Fruit fly (Drosophila melanogaster) whole organism, embryonic: ENCODE measurements around the gene CG13996.

ENCODE experiments used
- Antp ChIP-seq: fragments of 200-800 bp; sonication (Bioruptor generic); optimal IDR thresholded peaks from 3 replicates; lab custom pipeline; 2016; ENCODE audit warnings: missing biosample characterization, missing genetic modification characterization
- CG10654 ChIP-seq: fragments of 200-800 bp; sonication (Bioruptor generic); optimal IDR thresholded peaks from 2 replicates; lab custom pipeline; 2016; ENCODE audit warnings: missing biosample characterization, missing genetic modification characterization
- CG11093 ChIP-seq: fragments of 200-800 bp; sonication (Bioruptor generic); IDR thresholded peaks from 3 replicates; pipeline ENCODE4 v1.3.6; 2022; ENCODE audit warnings: missing biosample characterization, missing genetic modification characterization
- CG12299 ChIP-seq: fragments of 200-800 bp; sonication (Bioruptor generic); optimal IDR thresholded peaks from 2 replicates; lab custom pipeline; 2018; ENCODE audit warnings: missing biosample characterization, mild to moderate bottlenecking, missing genetic modification characterization
- CG12769 ChIP-seq: fragments of 200-800 bp; sonication (Bioruptor generic); optimal IDR thresholded peaks from 2 replicates; lab custom pipeline; 2019; ENCODE audit warnings: missing biosample characterization, mild to moderate bottlenecking, missing genetic modification characterization, moderate library complexity
- CG13424 ChIP-seq: fragments of 200-800 bp; sonication (Bioruptor generic); optimal IDR thresholded peaks from 2 replicates; lab custom pipeline; 2019; ENCODE audit warnings: missing biosample characterization, mild to moderate bottlenecking, missing genetic modification characterization, moderate library complexity
- CG13624 ChIP-seq: fragments of 200-800 bp; sonication (Bioruptor generic); optimal IDR thresholded peaks from 2 replicates; lab custom pipeline; 2016; ENCODE audit warnings: missing biosample characterization, missing genetic modification characterization
- CG15011 ChIP-seq: fragments of 200-800 bp; sonication (Bioruptor generic); optimal IDR thresholded peaks from 3 replicates; lab custom pipeline; 2018; ENCODE audit warnings: missing biosample characterization, mild to moderate bottlenecking, missing genetic modification characterization
- CG15269 ChIP-seq: fragments of 200-800 bp; sonication (Bioruptor generic); optimal IDR thresholded peaks from 2 replicates; lab custom pipeline; 2018; ENCODE audit warnings: missing biosample characterization, mild to moderate bottlenecking, missing genetic modification characterization, moderate library complexity
- CG15479 ChIP-seq: fragments of 200-800 bp; sonication (Bioruptor generic); optimal IDR thresholded peaks from 3 replicates; lab custom pipeline; 2019; ENCODE audit warnings: missing biosample characterization, mild to moderate bottlenecking, missing genetic modification characterization, moderate library complexity
- CG17361 ChIP-seq: fragments of 200-800 bp; sonication (Bioruptor generic); IDR thresholded peaks from 3 replicates; pipeline ENCODE4 v1.3.6; 2022; ENCODE audit warnings: missing biosample characterization, missing genetic modification characterization
- CG17802 ChIP-seq: fragments of 200-800 bp; sonication (Bioruptor generic); optimal IDR thresholded peaks from 2 replicates; lab custom pipeline; 2018; ENCODE audit warnings: missing biosample characterization, mild to moderate bottlenecking, missing genetic modification characterization, moderate library complexity
- CG2678 ChIP-seq: fragments of 200-800 bp; sonication (Bioruptor generic); optimal IDR thresholded peaks from 3 replicates; lab custom pipeline; 2019; ENCODE audit warnings: missing biosample characterization, mild to moderate bottlenecking, missing genetic modification characterization, moderate library complexity
- CG31365 ChIP-seq: fragments of 200-800 bp; sonication (Bioruptor generic); optimal IDR thresholded peaks from 2 replicates; lab custom pipeline; 2018; ENCODE audit warnings: missing biosample characterization, mild to moderate bottlenecking, missing genetic modification characterization
- CG3407 ChIP-seq: fragments of 200-800 bp; sonication (Bioruptor generic); optimal IDR thresholded peaks from 2 replicates; lab custom pipeline; 2018; ENCODE audit warnings: missing biosample characterization, mild to moderate bottlenecking, missing genetic modification characterization
- CG4282 ChIP-seq: fragments of 200-800 bp; sonication (Bioruptor generic); optimal IDR thresholded peaks from 2 replicates; lab custom pipeline; 2016; ENCODE audit warnings: missing biosample characterization, missing genetic modification characterization
- CG5180 ChIP-seq: fragments of 200-800 bp; sonication (Bioruptor generic); optimal IDR thresholded peaks from 3 replicates; lab custom pipeline; 2017; ENCODE audit warnings: missing biosample characterization, missing genetic modification characterization, mild to moderate bottlenecking, moderate library complexity, missing genetic modification reagents
- CG6272 ChIP-seq: fragments of 200-800 bp; sonication (Bioruptor generic); IDR thresholded peaks from 2 replicates; pipeline ENCODE4 v1.3.6; 2022; ENCODE audit warnings: missing biosample characterization, missing genetic modification characterization
- CG7271 ChIP-seq: fragments of 200-800 bp; sonication (Bioruptor generic); optimal IDR thresholded peaks from 2 replicates; lab custom pipeline; 2018; ENCODE audit warnings: missing biosample characterization, mild to moderate bottlenecking, missing genetic modification characterization, moderate library complexity
- CG8089 ChIP-seq: fragments of 200-800 bp; sonication (Bioruptor generic); optimal IDR thresholded peaks from 3 replicates; lab custom pipeline; 2016; ENCODE audit warnings: missing biosample characterization, missing genetic modification characterization
- CHES-1-like ChIP-seq: fragments of 200-800 bp; sonication (Bioruptor generic); optimal IDR thresholded peaks from 2 replicates; lab custom pipeline; 2016; ENCODE audit warnings: missing biosample characterization, missing genetic modification characterization
- D19A ChIP-seq: fragments of 200-800 bp; optimal IDR thresholded peaks from 3 replicates; lab custom pipeline; 2019; ENCODE audit warnings: missing biosample characterization, mild to moderate bottlenecking, missing genetic modification characterization, moderate library complexity
- Doc2 ChIP-seq: fragments of 200-800 bp; sonication (Bioruptor generic); IDR thresholded peaks from 2 replicates; pipeline ENCODE4 v1.3.6; 2022; ENCODE audit warnings: missing biosample characterization, missing genetic modification characterization
- E2f2 ChIP-seq: fragments of 200-800 bp; sonication (Bioruptor generic); IDR thresholded peaks from 2 replicates; pipeline ENCODE4 v1.3.6; 2022; ENCODE audit warnings: missing biosample characterization, missing genetic modification characterization
- Ets65A ChIP-seq: fragments of 200-800 bp; sonication (Bioruptor generic); peaks from one replicate; lab custom pipeline; 2016; ENCODE audit warnings: missing biosample characterization, missing genetic modification characterization
- GATAe ChIP-seq: fragments of 200-800 bp; sonication (Bioruptor generic); conservative IDR thresholded peaks from 2 replicates; pipeline ENCODE4 v1.3.6; 2022; ENCODE audit warnings: missing biosample characterization, missing genetic modification characterization
- Gug ChIP-seq: fragments of 200-800 bp; sonication (Bioruptor generic); IDR thresholded peaks from 4 replicates; pipeline ENCODE4 v1.3.6; 2022; ENCODE audit warnings: missing biosample characterization, missing genetic modification characterization
- HLH4C ChIP-seq: fragments of 200-800 bp; sonication (Bioruptor generic); IDR thresholded peaks from 3 replicates; pipeline ENCODE4 v1.3.6; 2022; ENCODE audit warnings: missing biosample characterization, missing genetic modification characterization; ENCODE audit not compliant: partially characterized antibody
- Hmr ChIP-seq: fragments of 200-800 bp; sonication (Bioruptor generic); optimal IDR thresholded peaks from 3 replicates; lab custom pipeline; 2017; ENCODE audit warnings: mild to moderate bottlenecking, missing biosample characterization, missing genetic modification reagents, missing genetic modification characterization
- Kr ChIP-seq: fragments of 200-800 bp; sonication (Bioruptor generic); optimal IDR thresholded peaks from 2 replicates; lab custom pipeline; 2017; ENCODE audit warnings: missing biosample characterization, mild to moderate bottlenecking, missing genetic modification characterization
- Max ChIP-seq: fragments of 200-800 bp; sonication (Bioruptor generic); optimal IDR thresholded peaks from 2 replicates; lab custom pipeline; 2016; ENCODE audit warnings: missing biosample characterization, mild to moderate bottlenecking, missing genetic modification characterization
- Mes4 ChIP-seq: fragments of 200-800 bp; sonication (Bioruptor generic); optimal IDR thresholded peaks from 2 replicates; lab custom pipeline; 2016; ENCODE audit warnings: missing biosample characterization, missing genetic modification characterization
- Pdp1 ChIP-seq, 2 experiments: fragments of 200-800 bp; sonication (Bioruptor generic); optimal IDR thresholded peaks; 3 replicates each; lab custom pipeline; 2016; ENCODE audit warnings: missing biosample characterization in 2 of 2, missing genetic modification characterization in 2 of 2, mild to moderate bottlenecking in 1 of 2, moderate library complexity in 1 of 2
- Vsx1 ChIP-seq: fragments of 200-800 bp; sonication (Bioruptor generic); optimal IDR thresholded peaks from 2 replicates; lab custom pipeline; 2017; ENCODE audit warnings: missing biosample characterization, mild to moderate bottlenecking, missing genetic modification characterization, missing genetic modification reagents
- bab2 ChIP-seq: fragments of 200-800 bp; sonication (Bioruptor generic); optimal IDR thresholded peaks from 2 replicates; lab custom pipeline; 2016; ENCODE audit warnings: missing biosample characterization, missing genetic modification characterization
- bbx ChIP-seq: fragments of 200-800 bp; sonication (Bioruptor generic); IDR thresholded peaks from 2 replicates; pipeline ENCODE4 v1.3.6; 2022; ENCODE audit warnings: missing biosample characterization, missing genetic modification characterization; ENCODE audit not compliant: partially characterized antibody
- br ChIP-seq: fragments of >200 bp; optimal IDR thresholded peaks from 2 replicates; lab custom pipeline; 2017
- caup ChIP-seq: fragments of 200-800 bp; sonication (Bioruptor generic); optimal IDR thresholded peaks from 3 replicates; lab custom pipeline; 2017; ENCODE audit warnings: missing biosample characterization, mild to moderate bottlenecking, missing genetic modification characterization, moderate library complexity; ENCODE audit not compliant: severe bottlenecking
- ems ChIP-seq: fragments of 200-800 bp; sonication (Bioruptor generic); optimal IDR thresholded peaks from 3 replicates; lab custom pipeline; 2016; ENCODE audit warnings: missing biosample characterization, missing genetic modification characterization
- ewg ChIP-seq: fragments of 200-800 bp; sonication (Bioruptor generic); optimal IDR thresholded peaks from 3 replicates; lab custom pipeline; 2017; ENCODE audit warnings: mild to moderate bottlenecking, missing biosample characterization, missing genetic modification reagents, missing genetic modification characterization
- grn ChIP-seq: fragments of 200-800 bp; sonication (Bioruptor generic); optimal IDR thresholded peaks from 3 replicates; lab custom pipeline; 2017; ENCODE audit warnings: missing biosample characterization, missing genetic modification characterization
- gt ChIP-seq: fragments of 200-800 bp; sonication (Bioruptor generic); IDR thresholded peaks from 2 replicates; pipeline ENCODE4 v1.3.6; 2022; ENCODE audit warnings: missing biosample characterization, missing genetic modification characterization
- lmd ChIP-seq: fragments of 200-800 bp; sonication (Bioruptor generic); IDR thresholded peaks from 2 replicates; pipeline ENCODE4 v1.3.6; 2022; ENCODE audit warnings: missing biosample characterization, missing genetic modification characterization
- oc ChIP-seq: fragments of 200-800 bp; sonication (Bioruptor generic); optimal IDR thresholded peaks from 2 replicates; lab custom pipeline; 2018; ENCODE audit warnings: missing biosample characterization, mild to moderate bottlenecking, missing genetic modification characterization, moderate library complexity
- pho ChIP-seq: fragments of 200-800 bp; sonication (Bioruptor generic); optimal IDR thresholded peaks from 2 replicates; lab custom pipeline; 2016; ENCODE audit warnings: missing biosample characterization, missing genetic modification characterization
- psq ChIP-seq: fragments of 200-800 bp; sonication (Bioruptor generic); optimal IDR thresholded peaks from 2 replicates; lab custom pipeline; 2017; ENCODE audit warnings: missing biosample characterization, missing genetic modification characterization
- repo ChIP-seq: fragments of 200-800 bp; sonication (Bioruptor generic); optimal IDR thresholded peaks from 2 replicates; lab custom pipeline; 2016; ENCODE audit warnings: missing biosample characterization, missing genetic modification characterization
- schlank ChIP-seq: fragments of 200-800 bp; sonication (Bioruptor generic); optimal IDR thresholded peaks from 2 replicates; lab custom pipeline; 2018; ENCODE audit warnings: missing biosample characterization, mild to moderate bottlenecking, missing genetic modification characterization
- tap ChIP-seq: fragments of 200-800 bp; optimal IDR thresholded peaks from 3 replicates; lab custom pipeline; 2019; ENCODE audit warnings: missing biosample characterization, mild to moderate bottlenecking, missing genetic modification characterization, moderate library complexity
- tin ChIP-seq: fragments of 200-800 bp; sonication (Bioruptor generic); optimal IDR thresholded peaks from 3 replicates; lab custom pipeline; 2016; ENCODE audit warnings: missing biosample characterization, missing genetic modification characterization
- tx ChIP-seq: fragments of 200-800 bp; sonication (Bioruptor generic); optimal IDR thresholded peaks from 2 replicates; lab custom pipeline; 2016; ENCODE audit warnings: missing biosample characterization, missing genetic modification characterization

Gene CG13996

DNA sequence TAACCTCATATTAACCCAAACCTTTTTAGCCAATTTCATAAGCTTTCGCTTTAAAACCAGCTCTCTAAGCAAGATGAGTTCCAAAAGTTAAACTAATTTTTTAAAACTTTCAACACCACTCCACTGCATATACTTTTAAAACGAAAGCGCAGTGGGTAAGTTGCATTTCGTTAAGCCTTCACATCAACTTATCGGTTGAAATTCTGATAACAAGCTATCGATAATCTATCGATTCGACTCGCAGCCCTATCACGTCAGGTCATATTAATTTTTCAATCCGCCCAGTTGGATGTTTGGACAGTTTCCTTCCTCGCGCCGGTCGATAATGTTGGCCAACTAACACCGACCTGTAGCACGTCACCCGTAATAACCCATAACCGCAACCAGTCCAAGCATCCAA lies 34.5 kb upstream of the CG13996 start, which contains the start of gene ifc (continued):
- TF ChIP-seq CG8089, result peak; percentile 53
- TF ChIP-seq CG5180, result no peak
- TF ChIP-seq CG15011 (GFP tag; lab: Kevin White, UChicago), result no peak
- TF ChIP-seq Antp (GFP tag; lab: Kevin White, UChicago), result peak; percentile 57
- no peak for TF ChIP-seq Doc2
- TF ChIP-seq bab2, result peak; percentile 49
- peak; percentile 34 for TF ChIP-seq D19A (tag; lab: Kevin White, UChicago)
- TF ChIP-seq CG13624, result peak; percentile 81
- TF ChIP-seq CG15479 (GFP tag; lab: Kevin White, UChicago), result no peak
- TF ChIP-seq gt, result no peak
- peak; percentile 14 for TF ChIP-seq repo (GFP tag; lab: Kevin White, UChicago)
- TF ChIP-seq GATAe (GFP tag; lab: Robert Waterston, UW), result no peak
- peak; percentile 35 for TF ChIP-seq pho
- no peak for TF ChIP-seq CG11093 (GFP tag; lab: Robert Waterston, UW)
- peak; percentile 30 for TF ChIP-seq Mes4 (GFP tag; lab: Kevin White, UChicago)
- TF ChIP-seq psq (GFP tag; lab: Kevin White, UChicago), result no peak
- TF ChIP-seq HLH4C (GFP tag; lab: Robert Waterston, UW), result no peak
- TF ChIP-seq bbx (GFP tag; lab: Robert Waterston, UW), result no peak
- TF ChIP-seq lmd (GFP tag; lab: Robert Waterston, UW), result no peak
- TF ChIP-seq br, result no peak
- TF ChIP-seq Pdp1 (GFP tag; optimal IDR thresholded peaks at IDR 0.05; lab: Kevin White, UChicago), result peak; percentile 68 to 72
- TF ChIP-seq E2f2 (GFP tag; lab: Robert Waterston, UW), result no peak
- TF ChIP-seq tx (GFP tag; lab: Kevin White, UChicago), result peak; percentile 37
- TF ChIP-seq Gug (GFP tag; lab: Robert Waterston, UW), result peak; percentile 51; the same call in 3 of the 4 replicates
- peak; percentile 50 for TF ChIP-seq Max (GFP tag; lab: Kevin White, UChicago)
- TF ChIP-seq ewg (GFP tag; lab: Kevin White, UChicago), result peak; percentile 49
- TF ChIP-seq grn (GFP tag; lab: Kevin White, UChicago), result peak; percentile 47
- peak; percentile 95 for TF ChIP-seq CG17802 (tag; lab: Kevin White, UChicago)
- peak; percentile 13 for TF ChIP-seq CG31365
- TF ChIP-seq CG10654 (GFP tag; lab: Kevin White, UChicago), result peak; percentile 42
- TF ChIP-seq Vsx1 (GFP tag; lab: Kevin White, UChicago), result no peak
- TF ChIP-seq CG12299 (tag; lab: Kevin White, UChicago), result no peak
- peak; percentile 64 for TF ChIP-seq CG2678
- TF ChIP-seq Kr (GFP tag; lab: Kevin White, UChicago), result no peak
- peak; percentile 17 for TF ChIP-seq caup (GFP tag; lab: Kevin White, UChicago)
- peak; percentile 35 for TF ChIP-seq tin (GFP tag; lab: Kevin White, UChicago)
- no peak for TF ChIP-seq CG3407 (GFP tag; lab: Kevin White, UChicago)
- peak; percentile 38 for TF ChIP-seq ems (GFP tag; lab: Kevin White, UChicago)
- TF ChIP-seq CG6272 (GFP tag; lab: Robert Waterston, UW), result 0 out of 2 replicates have a peak, but pooled peaks have one; percentile 13
- peak; percentile 60 for TF ChIP-seq CG13424 (tag; lab: Kevin White, UChicago)
- peak; percentile 76 for TF ChIP-seq CHES-1-like
- peak; percentile 20 for TF ChIP-seq schlank (tag; lab: Kevin White, UChicago)
- peak; percentile 80 for TF ChIP-seq CG12769 (tag; lab: Kevin White, UChicago)
- TF ChIP-seq Hmr, result peak; percentile 73
- peak; percentile 87 for TF ChIP-seq oc (tag; lab: Kevin White, UChicago)
- peak; percentile 95 for TF ChIP-seq Ets65A (GFP tag; lab: Kevin White, UChicago)
- peak; percentile 38 for TF ChIP-seq tap (tag; lab: Kevin White, UChicago)
- TF ChIP-seq CG7271, result no peak
- TF ChIP-seq CG4282 (GFP tag; lab: Kevin White, UChicago), result peak; percentile 36
- TF ChIP-seq CG17361 (GFP tag; lab: Robert Waterston, UW), result no peak
- peak; percentile 61 for TF ChIP-seq CG15269 (tag; lab: Kevin White, UChicago)
